Worm (Caenorhabditis elegans) whole organism, early embryonic: ENCODE results near the gene Y59E9AL.36.
"Not testable (repeated sequence)": the region's sequence is repeated elsewhere in the genome, so short reads cannot be mapped to it uniquely, and the experiment has no call there.

ENCODE experiments used
- F13C5.2 ChIP-seq: sonication (generic microtip); optimal IDR thresholded peaks from 2 replicates; lab custom pipeline; 2017; ENCODE audit warnings: mild to moderate bottlenecking, missing genetic modification characterization, inconsistent platforms, missing compliant biosample characterization
- ama-1 ChIP-seq: fragments of 150-350 bp; optimal IDR thresholded peaks from 2 replicates; lab custom pipeline; 2014
- ceh-13 ChIP-seq: fragments of 200-800 bp; sonication (Bioruptor generic); optimal IDR thresholded peaks from 2 replicates; lab custom pipeline; 2018; ENCODE audit warnings: mild to moderate bottlenecking, missing genetic modification characterization, missing compliant biosample characterization
- ceh-36 ChIP-seq: sonication (generic microtip); optimal IDR thresholded peaks from 2 replicates; lab custom pipeline; 2016; ENCODE audit warnings: missing genetic modification characterization, inconsistent platforms, missing compliant biosample characterization
- flt-1 ChIP-seq: fragments of 200-800 bp; sonication (Bioruptor generic); IDR thresholded peaks from 2 replicates; pipeline ENCODE4 v1.3.6; 2022; ENCODE audit warnings: missing genetic modification characterization, missing compliant biosample characterization
- hmbx-1 ChIP-seq: sonication (generic microtip); optimal IDR thresholded peaks from 2 replicates; lab custom pipeline; 2016; ENCODE audit warnings: mild to moderate bottlenecking, missing genetic modification characterization, missing compliant biosample characterization
- hmg-4 ChIP-seq: fragments of 200-800 bp; sonication (Bioruptor generic); optimal IDR thresholded peaks from 2 replicates; lab custom pipeline; 2018; ENCODE audit warnings: mild to moderate bottlenecking, missing genetic modification characterization, missing compliant biosample characterization
- hnd-1 ChIP-seq: sonication (generic microtip); optimal IDR thresholded peaks from 2 replicates; lab custom pipeline; 2016; ENCODE audit warnings: missing genetic modification characterization, missing compliant biosample characterization
- pes-1 ChIP-seq: fragments of 200-800 bp; sonication (Bioruptor generic); IDR thresholded peaks from 2 replicates; pipeline ENCODE4 v1.3.6; 2022; ENCODE audit warnings: missing genetic modification reagents, missing genetic modification characterization, missing compliant biosample characterization
- scrt-1 ChIP-seq: fragments of 200-800 bp; sonication (Bioruptor generic); IDR thresholded peaks from 2 replicates; pipeline ENCODE4 v1.3.6; 2022; ENCODE audit warnings: missing genetic modification characterization, missing compliant biosample characterization
- sea-1 ChIP-seq: fragments of 200-800 bp; sonication (Bioruptor generic); conservative IDR thresholded peaks from 2 replicates; pipeline ENCODE4 v1.3.6; 2022; ENCODE audit warnings: missing genetic modification characterization, missing compliant biosample characterization
- tbx-11 ChIP-seq: fragments of 200-800 bp; sonication (Bioruptor generic); IDR thresholded peaks from 2 replicates; pipeline ENCODE4 v1.3.6; 2022; ENCODE audit warnings: missing genetic modification characterization, missing compliant biosample characterization
- tbx-37 ChIP-seq: fragments of 200-800 bp; sonication (Bioruptor generic); conservative IDR thresholded peaks from 2 replicates; pipeline ENCODE4 v1.3.6; 2022; ENCODE audit warnings: missing genetic modification reagents, missing genetic modification characterization, missing compliant biosample characterization

DNA sequence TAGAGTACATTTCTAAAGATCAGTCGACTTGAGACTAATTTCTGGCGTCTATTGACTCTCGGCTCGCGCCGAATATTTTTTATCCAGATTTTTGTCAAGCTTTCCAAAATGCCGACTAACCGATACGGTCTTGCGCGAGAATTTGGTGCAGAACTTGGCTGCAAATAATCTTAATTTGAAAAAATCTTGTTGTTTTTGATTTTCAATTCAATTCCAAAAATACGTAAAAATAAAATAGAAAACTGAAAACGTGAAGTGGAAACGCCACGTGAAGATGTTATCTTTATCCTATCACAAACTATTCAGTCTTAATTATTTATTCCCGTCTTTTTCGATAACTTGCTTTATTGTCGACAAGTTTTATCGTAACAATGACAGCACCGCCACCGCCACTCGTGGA is 49.1 kb upstream of the Y59E9AL.36 start, which contains the start of gene ttbk-2.1:
- not testable (repeated sequence) for TF ChIP-seq ceh-36 (tag; lab: Kevin White, UChicago); ama-1 (lab: Kevin White, UChicago); hnd-1 (tag; lab: Kevin White, UChicago); scrt-1 (GFP tag; lab: Robert Waterston, UW); pes-1 (GFP tag; lab: Robert Waterston, UW); flt-1; hmbx-1 (tag; lab: Kevin White, UChicago); ceh-13 (GFP tag; lab: Kevin White, UChicago); tbx-37 (GFP tag; lab: Robert Waterston, UW); tbx-11 (GFP tag; lab: Robert Waterston, UW); F13C5.2 (tag; lab: Kevin White, UChicago); hmg-4; sea-1 (GFP tag; lab: Robert Waterston, UW)
